Fruit fly (Drosophila melanogaster) whole organism, embryonic: ENCODE measurements around the gene Rrp45.

Experiments
- BEAF-32 ChIP-seq: fragments of 200-800 bp; sonication (Bioruptor generic); optimal IDR thresholded peaks from 3 replicates; lab custom pipeline; 2017; ENCODE audit warnings: missing biosample characterization, missing genetic modification characterization, mild to moderate bottlenecking, moderate library complexity, missing genetic modification reagents
- CG10431 ChIP-seq: fragments of 200-800 bp; sonication (Bioruptor generic); optimal IDR thresholded peaks from 3 replicates; lab custom pipeline; 2018; ENCODE audit warnings: missing biosample characterization, mild to moderate bottlenecking, missing genetic modification characterization
- CG10565 ChIP-seq: fragments of 200-800 bp; sonication (Bioruptor generic); optimal IDR thresholded peaks from 3 replicates; lab custom pipeline; 2016; ENCODE audit warnings: missing biosample characterization, mild to moderate bottlenecking, missing genetic modification characterization
- CG11398 ChIP-seq: fragments of 200-800 bp; sonication (Bioruptor generic); optimal IDR thresholded peaks from 2 replicates; lab custom pipeline; 2016; ENCODE audit warnings: missing biosample characterization, missing genetic modification characterization
- CG12155 ChIP-seq: fragments of 200-800 bp; sonication (Bioruptor generic); optimal IDR thresholded peaks from 3 replicates; lab custom pipeline; 2016; ENCODE audit warnings: missing biosample characterization, missing genetic modification characterization
- CG13287 ChIP-seq: fragments of 200-800 bp; sonication (Bioruptor generic); IDR thresholded peaks from 2 replicates; pipeline ENCODE4 v1.3.6; 2022; ENCODE audit warnings: missing biosample characterization, missing genetic modification characterization; ENCODE audit not compliant: partially characterized antibody
- CG13775 ChIP-seq: fragments of 200-800 bp; sonication (Bioruptor generic); optimal IDR thresholded peaks from 3 replicates; lab custom pipeline; 2017; ENCODE audit warnings: missing biosample characterization, mild to moderate bottlenecking, missing genetic modification characterization
- CG15479 ChIP-seq: fragments of 200-800 bp; sonication (Bioruptor generic); optimal IDR thresholded peaks from 3 replicates; lab custom pipeline; 2019; ENCODE audit warnings: missing biosample characterization, mild to moderate bottlenecking, missing genetic modification characterization, moderate library complexity
- CG15601 ChIP-seq: fragments of 200-800 bp; sonication (Bioruptor generic); optimal IDR thresholded peaks from 3 replicates; lab custom pipeline; 2019; ENCODE audit warnings: missing biosample characterization, mild to moderate bottlenecking, missing genetic modification characterization, moderate library complexity
- CG17385 ChIP-seq: fragments of 200-800 bp; sonication (Bioruptor generic); optimal IDR thresholded peaks from 3 replicates; lab custom pipeline; 2018; ENCODE audit warnings: missing biosample characterization, mild to moderate bottlenecking, missing genetic modification characterization
- CG17568 ChIP-seq: fragments of 200-800 bp; sonication (Bioruptor generic); optimal IDR thresholded peaks from 2 replicates; lab custom pipeline; 2018; ENCODE audit warnings: missing biosample characterization, mild to moderate bottlenecking, missing genetic modification characterization, moderate library complexity
- CG18764 ChIP-seq: fragments of 200-800 bp; sonication (Bioruptor generic); optimal IDR thresholded peaks from 3 replicates; lab custom pipeline; 2016; ENCODE audit warnings: missing biosample characterization, missing genetic modification characterization
- CG2712 ChIP-seq: fragments of 200-800 bp; optimal IDR thresholded peaks from 3 replicates; lab custom pipeline; 2019; ENCODE audit warnings: missing biosample characterization, mild to moderate bottlenecking, missing genetic modification characterization, moderate library complexity
- CG30020 ChIP-seq: fragments of 200-800 bp; optimal IDR thresholded peaks from 2 replicates; lab custom pipeline; 2019; ENCODE audit warnings: missing biosample characterization, mild to moderate bottlenecking, missing genetic modification characterization, moderate library complexity
- CG31441 ChIP-seq: fragments of 200-800 bp; sonication (Bioruptor generic); IDR thresholded peaks from 2 replicates; pipeline ENCODE4 v1.3.6; 2022; ENCODE audit warnings: missing biosample characterization, missing genetic modification characterization
- CG3838 ChIP-seq: fragments of 200-800 bp; sonication (Bioruptor generic); optimal IDR thresholded peaks from 3 replicates; lab custom pipeline; 2016; ENCODE audit warnings: missing biosample characterization, missing genetic modification characterization
- CG4360 ChIP-seq: fragments of 200-800 bp; sonication (Bioruptor generic); IDR thresholded peaks from 2 replicates; pipeline ENCODE4 v1.3.6; 2022; ENCODE audit warnings: missing biosample characterization, missing genetic modification characterization
- CG4424 ChIP-seq: fragments of 200-800 bp; sonication (Bioruptor generic); optimal IDR thresholded peaks from 3 replicates; lab custom pipeline; 2016; ENCODE audit warnings: missing biosample characterization, missing genetic modification characterization
- CG4820 ChIP-seq: fragments of 200-800 bp; sonication (Bioruptor generic); optimal IDR thresholded peaks from 3 replicates; lab custom pipeline; 2016; ENCODE audit warnings: missing biosample characterization, missing genetic modification characterization
- CG6791 ChIP-seq: fragments of 200-800 bp; sonication (Bioruptor generic); IDR thresholded peaks from 3 replicates; pipeline ENCODE4 v1.3.6; 2022; ENCODE audit warnings: missing biosample characterization, missing genetic modification characterization; ENCODE audit not compliant: partially characterized antibody
- CG7372 ChIP-seq: fragments of 200-800 bp; sonication (Bioruptor generic); IDR thresholded peaks from 2 replicates; pipeline ENCODE4 v1.3.6; 2022; ENCODE audit warnings: missing biosample characterization, missing genetic modification characterization
- CG7786 ChIP-seq: fragments of 200-800 bp; sonication (Bioruptor generic); optimal IDR thresholded peaks from 2 replicates; lab custom pipeline; 2016; ENCODE audit warnings: missing biosample characterization, missing genetic modification characterization
- CG8281 ChIP-seq: fragments of 200-800 bp; sonication (Bioruptor generic); optimal IDR thresholded peaks from 2 replicates; lab custom pipeline; 2018; ENCODE audit warnings: missing biosample characterization, mild to moderate bottlenecking, missing genetic modification characterization, moderate library complexity
- CG9797 ChIP-seq: fragments of 200-800 bp; sonication (Bioruptor generic); optimal IDR thresholded peaks from 3 replicates; lab custom pipeline; 2018; ENCODE audit warnings: missing biosample characterization, mild to moderate bottlenecking, missing genetic modification characterization
- Dfd ChIP-seq, 2 experiments: fragments of >200 bp; optimal IDR thresholded peaks; 2 replicates each; lab custom pipeline; 2017; ENCODE audit warnings: missing biosample characterization in 2 of 2, missing genetic modification characterization in 2 of 2
- E2f2 ChIP-seq: fragments of 200-800 bp; sonication (Bioruptor generic); IDR thresholded peaks from 2 replicates; pipeline ENCODE4 v1.3.6; 2022; ENCODE audit warnings: missing biosample characterization, missing genetic modification characterization
- HLH3B ChIP-seq: fragments of 200-800 bp; sonication (Bioruptor generic); IDR thresholded peaks from 2 replicates; pipeline ENCODE4 v1.3.6; 2022; ENCODE audit warnings: missing biosample characterization, missing genetic modification characterization
- Hr51 ChIP-seq, 2 experiments: fragments of 200-800 bp; sonication (Bioruptor generic); optimal IDR thresholded peaks; 2 replicates in 1 of 2; 3 replicates in 1 of 2; lab custom pipeline; 2016 to 2018; ENCODE audit warnings: missing biosample characterization in 2 of 2, missing genetic modification characterization in 2 of 2, mild to moderate bottlenecking in 1 of 2, moderate library complexity in 1 of 2
- Lpt ChIP-seq: fragments of >200 bp; optimal IDR thresholded peaks from 2 replicates; lab custom pipeline; 2018; ENCODE audit warnings: missing biosample characterization, missing genetic modification characterization
- Pdp1 ChIP-seq, 2 experiments: fragments of 200-800 bp; sonication (Bioruptor generic); optimal IDR thresholded peaks; 3 replicates each; lab custom pipeline; 2016; ENCODE audit warnings: missing biosample characterization in 2 of 2, missing genetic modification characterization in 2 of 2, mild to moderate bottlenecking in 1 of 2, moderate library complexity in 1 of 2
- Poxn ChIP-seq: fragments of 200-800 bp; sonication (Bioruptor generic); IDR thresholded peaks from 2 replicates; pipeline ENCODE4 v1.3.6; 2022; ENCODE audit warnings: missing biosample characterization, missing genetic modification characterization
- Ptx1 ChIP-seq: fragments of 200-800 bp; sonication (Bioruptor generic); IDR thresholded peaks from 2 replicates; pipeline ENCODE4 v1.3.6; 2022; ENCODE audit warnings: missing biosample characterization, missing genetic modification characterization
- Xrp1 ChIP-seq: fragments of 200-800 bp; sonication (Bioruptor generic); IDR thresholded peaks from 2 replicates; pipeline ENCODE4 v1.3.6; 2022; ENCODE audit warnings: missing biosample characterization, missing genetic modification characterization
- bowl ChIP-seq: fragments of 200-800 bp; sonication (Bioruptor generic); IDR thresholded peaks from 2 replicates; pipeline ENCODE4 v1.3.6; 2022; ENCODE audit warnings: missing biosample characterization, missing genetic modification characterization
- ems ChIP-seq: fragments of 200-800 bp; sonication (Bioruptor generic); optimal IDR thresholded peaks from 3 replicates; lab custom pipeline; 2016; ENCODE audit warnings: missing biosample characterization, missing genetic modification characterization
- h ChIP-seq: fragments of >200 bp; optimal IDR thresholded peaks from 2 replicates; lab custom pipeline; 2017
- her ChIP-seq: fragments of 200-800 bp; sonication (Bioruptor generic); optimal IDR thresholded peaks from 2 replicates; lab custom pipeline; 2016; ENCODE audit warnings: missing biosample characterization, missing genetic modification characterization
- hth ChIP-seq: fragments of >200 bp; optimal IDR thresholded peaks from 2 replicates; lab custom pipeline; 2017; ENCODE audit warnings: inconsistent platforms
- kah ChIP-seq: fragments of 200-800 bp; sonication (Bioruptor generic); optimal IDR thresholded peaks from 2 replicates; lab custom pipeline; 2018; ENCODE audit warnings: missing biosample characterization, mild to moderate bottlenecking, missing genetic modification characterization
- lmd ChIP-seq: fragments of 200-800 bp; sonication (Bioruptor generic); IDR thresholded peaks from 2 replicates; pipeline ENCODE4 v1.3.6; 2022; ENCODE audit warnings: missing biosample characterization, missing genetic modification characterization
- nerfin-1 ChIP-seq: fragments of 200-800 bp; sonication (Bioruptor generic); optimal IDR thresholded peaks from 3 replicates; lab custom pipeline; 2019; ENCODE audit warnings: missing biosample characterization, mild to moderate bottlenecking, missing genetic modification characterization, moderate library complexity
- nmo ChIP-seq: fragments of 200-800 bp; sonication (Bioruptor generic); optimal IDR thresholded peaks from 2 replicates; lab custom pipeline; 2018; ENCODE audit warnings: missing biosample characterization, mild to moderate bottlenecking, missing genetic modification characterization, moderate library complexity
- onecut ChIP-seq: fragments of 200-800 bp; sonication (Bioruptor generic); IDR thresholded peaks from 2 replicates; pipeline ENCODE4 v1.3.6; 2022; ENCODE audit warnings: missing biosample characterization, missing genetic modification characterization
- phol ChIP-seq: fragments of 200-800 bp; sonication (Bioruptor generic); optimal IDR thresholded peaks from 3 replicates; lab custom pipeline; 2018; ENCODE audit warnings: missing biosample characterization, mild to moderate bottlenecking, missing genetic modification characterization, moderate library complexity
- prd ChIP-seq, 3 experiments: fragments of >200 bp in 2 of 3; fragments of 200-800 bp in 1 of 3; sonication (Bioruptor generic) in 1 of 3; optimal IDR thresholded peaks in 2 of 3; IDR thresholded peaks in 1 of 3; 2 replicates in 2 of 3; 3 replicates in 1 of 3; pipeline versions ENCODE4 v1.3.6 to Lab custom; 2017 to 2022; ENCODE audit warnings: missing biosample characterization in 1 of 3, missing genetic modification characterization in 1 of 3
- pzg ChIP-seq: fragments of 200-800 bp; sonication (Bioruptor generic); optimal IDR thresholded peaks from 3 replicates; lab custom pipeline; 2018; ENCODE audit warnings: missing biosample characterization, mild to moderate bottlenecking, missing genetic modification characterization, moderate library complexity
- ranshi ChIP-seq: fragments of 200-800 bp; sonication (Bioruptor generic); IDR thresholded peaks from 2 replicates; pipeline ENCODE4 v1.3.6; 2022; ENCODE audit warnings: missing biosample characterization, missing genetic modification characterization
- seq ChIP-seq: fragments of 200-800 bp; sonication (Bioruptor generic); IDR thresholded peaks from 2 replicates; pipeline ENCODE4 v1.3.6; 2022; ENCODE audit warnings: missing biosample characterization, missing genetic modification characterization
- slbo ChIP-seq: fragments of 200-800 bp; sonication (Bioruptor generic); IDR thresholded peaks from 2 replicates; pipeline ENCODE4 v1.3.6; 2022; ENCODE audit warnings: missing biosample characterization, missing genetic modification characterization
- slou ChIP-seq: fragments of 200-800 bp; sonication (Bioruptor generic); optimal IDR thresholded peaks from 3 replicates; lab custom pipeline; 2016; ENCODE audit warnings: missing biosample characterization, missing genetic modification characterization
- wdn ChIP-seq: fragments of 200-800 bp; sonication (Bioruptor generic); IDR thresholded peaks from 2 replicates; pipeline ENCODE4 v1.3.6; 2022; ENCODE audit warnings: missing biosample characterization, missing genetic modification characterization

Rrp45 gene

DNA sequence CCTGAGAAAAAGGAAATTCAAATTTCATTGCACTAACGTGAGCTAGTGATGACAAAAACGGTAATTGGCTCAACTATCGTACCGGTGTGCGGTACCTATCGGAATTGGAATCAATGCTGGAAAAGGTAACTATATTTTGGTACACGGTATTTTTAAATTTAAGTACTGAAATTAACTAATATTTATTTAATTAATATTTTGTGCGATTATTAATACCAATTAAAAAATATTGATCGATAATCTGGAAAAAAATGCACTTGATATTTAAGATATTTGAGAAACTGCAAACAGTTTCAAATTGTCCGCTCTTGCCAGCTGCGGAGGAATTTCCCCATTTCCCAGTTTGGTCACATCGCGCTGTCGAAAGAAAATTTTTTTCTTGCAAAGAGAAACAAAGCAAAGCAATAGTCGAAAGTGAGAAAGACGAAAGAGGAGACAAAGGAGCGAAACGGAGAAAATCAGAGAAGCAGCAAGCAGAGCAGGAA lies 3.6 kb downstream of the Rrp45 start (continued):
- TF ChIP-seq Lpt (GFP tag; lab: Kevin White, UChicago) (no peak), CG15601 (tag; lab: Kevin White, UChicago) (peak; percentile 1), Poxn (GFP tag; lab: Robert Waterston, UW) (no peak), HLH3B (GFP tag; lab: Robert Waterston, UW) (no peak), bowl (GFP tag; lab: Robert Waterston, UW) (no peak), pzg (GFP tag; lab: Kevin White, UChicago) (peak; percentile 38), onecut (no peak), CG17568 (GFP tag; lab: Kevin White, UChicago) (no peak), CG15479 (GFP tag; lab: Kevin White, UChicago) (peak; percentile 60), CG4424 (GFP tag; lab: Kevin White, UChicago) (no peak), CG6791 (peak; percentile 58; the same call in 2 of the 3 replicates), nmo (GFP tag; lab: Kevin White, UChicago) (peak; percentile 28), h (lab: Kevin White, UChicago) (no peak), CG3838 (GFP tag; lab: Kevin White, UChicago) (no peak), CG17385 (GFP tag; lab: Kevin White, UChicago) (no peak), ems (no peak), phol (tag; lab: Kevin White, UChicago) (peak; percentile 1), Pdp1 (GFP tag; optimal IDR thresholded peaks at IDR 0.05; lab: Kevin White, UChicago) (no peak), CG4820 (GFP tag; lab: Kevin White, UChicago) (no peak), lmd (GFP tag; lab: Robert Waterston, UW) (no peak), slbo (GFP tag; lab: Robert Waterston, UW) (peak; percentile 68), CG9797 (peak; percentile 62), CG10565 (no peak), CG11398 (no peak), CG13287 (GFP tag; lab: Robert Waterston, UW) (peak; percentile 65), CG10431 (GFP tag; lab: Kevin White, UChicago) (no peak), kah (GFP tag; lab: Kevin White, UChicago) (no peak), E2f2 (GFP tag; lab: Robert Waterston, UW) (peak; percentile 86), CG12155 (GFP tag; lab: Kevin White, UChicago) (no peak), CG2712 (peak; percentile 21), CG31441 (no peak), CG30020 (tag; lab: Kevin White, UChicago) (no peak), hth (no peak), BEAF-32 (GFP tag; lab: Kevin White, UChicago) (peak; percentile 76), her (GFP tag; lab: Kevin White, UChicago) (no peak), wdn (GFP tag; lab: Robert Waterston, UW) (no peak), CG7372 (no peak), prd (optimal IDR thresholded peaks at IDR 0.05; lab: Kevin White, UChicago) (no peak), prd (GFP tag; IDR thresholded peaks at IDR 0.05; lab: Robert Waterston, UW) (peak; percentile 54; the same call in 2 of the 3 replicates), seq (GFP tag; lab: Robert Waterston, UW) (no peak), nerfin-1 (tag; lab: Kevin White, UChicago) (peak; percentile 5), CG18764 (GFP tag; lab: Kevin White, UChicago) (no peak), slou (GFP tag; lab: Kevin White, UChicago) (no peak), Xrp1 (GFP tag; lab: Robert Waterston, UW) (0 out of 2 replicates have a peak, but pooled peaks have one; percentile 40), Hr51 (GFP tag; optimal IDR thresholded peaks at IDR 0.05; lab: Kevin White, UChicago) (no peak), CG7786 (no peak), Dfd (GFP tag; optimal IDR thresholded peaks at IDR 0.05; lab: Kevin White, UChicago) (no peak), CG4360 (GFP tag; lab: Robert Waterston, UW) (no peak), CG13775 (peak; percentile 2), Ptx1 (GFP tag; lab: Robert Waterston, UW) (no peak), CG8281 (no peak), ranshi (GFP tag; lab: Robert Waterston, UW) (no peak)
